Worm (Caenorhabditis elegans) whole organism, L4/young adult: ENCODE results near the gene srh-199.

Source experiments
- W03F9.2 ChIP-seq: fragments of 150-350 bp; optimal IDR thresholded peaks from 2 replicates; lab custom pipeline; 2014; ENCODE audit warnings: missing biosample characterization, missing genetic modification characterization
- him-1 ChIP-seq: sonication (generic microtip); optimal IDR thresholded peaks from 2 replicates; lab custom pipeline; 2016; ENCODE audit warnings: missing genotype, missing genetic modification reagents, missing genetic modification characterization, missing compliant biosample characterization

DNA sequence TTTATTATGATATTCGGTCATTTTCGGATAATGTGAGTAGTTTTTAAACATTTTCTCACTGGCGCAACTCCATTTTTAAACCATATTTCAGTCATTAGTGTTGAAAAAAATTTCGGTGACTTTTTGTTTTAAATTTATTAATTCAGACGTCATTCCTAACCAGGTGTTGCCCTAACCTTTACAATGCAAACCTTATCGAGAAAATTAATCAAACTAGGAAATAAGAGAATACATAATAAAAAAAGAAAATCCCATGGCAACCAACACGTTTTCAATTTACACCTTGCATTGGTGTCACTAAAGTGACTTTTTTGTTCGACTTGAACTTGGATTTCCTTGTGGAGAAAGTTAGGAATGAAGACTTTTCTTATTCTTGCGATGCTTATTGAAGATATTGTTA, 36.8 kb upstream of the srh-199 start, which contains the start of gene F36H9.2:
- TF ChIP-seq him-1 (no peak), W03F9.2 (tag; lab: Kevin White, UChicago) (no peak)
